Worm (Caenorhabditis elegans) whole organism, late embryonic: ENCODE data around the gene Y37A1A.4.

Source experiments
- C38D4.7 ChIP-seq: fragments of 200-800 bp; sonication (Bioruptor generic); optimal IDR thresholded peaks from 2 replicates; lab custom pipeline; 2018; ENCODE audit warnings: mild to moderate bottlenecking, missing genetic modification characterization, moderate library complexity, missing compliant biosample characterization
- K09A11.1 ChIP-seq: sonication (generic microtip); optimal IDR thresholded peaks from 2 replicates; lab custom pipeline; 2017; ENCODE audit warnings: antibody characterized with exemption, mild to moderate bottlenecking, missing genetic modification characterization, missing compliant biosample characterization; ENCODE audit not compliant: insufficient read depth
- ahr-1 ChIP-seq: sonication (generic microtip); optimal IDR thresholded peaks from 2 replicates; lab custom pipeline; 2016; ENCODE audit warnings: missing genetic modification characterization, missing compliant biosample characterization
- ama-1 ChIP-seq: fragments of 150-350 bp; optimal IDR thresholded peaks from 2 replicates; lab custom pipeline; 2014
- ceh-14 ChIP-seq: sonication (generic microtip); optimal IDR thresholded peaks from 2 replicates; lab custom pipeline; 2016; ENCODE audit warnings: missing genotype, missing genetic modification characterization, missing compliant biosample characterization
- ceh-18 ChIP-seq: sonication (generic microtip); optimal IDR thresholded peaks from 2 replicates; lab custom pipeline; 2016; ENCODE audit warnings: missing genetic modification characterization, missing compliant biosample characterization
- ceh-19 ChIP-seq: fragments of 200-800 bp; sonication (Bioruptor generic); optimal IDR thresholded peaks from 2 replicates; lab custom pipeline; 2018; ENCODE audit warnings: mild to moderate bottlenecking, missing genetic modification characterization, missing compliant biosample characterization
- ceh-2 ChIP-seq: sonication (generic microtip); optimal IDR thresholded peaks from 2 replicates; lab custom pipeline; 2016; ENCODE audit warnings: missing genotype, missing genetic modification characterization, missing compliant biosample characterization
- ceh-30 ChIP-seq: fragments of 150-350 bp; optimal IDR thresholded peaks from 2 replicates; lab custom pipeline; 2014; ENCODE audit warnings: missing biosample characterization, missing genetic modification characterization
- ceh-34 ChIP-seq: sonication (generic microtip); optimal IDR thresholded peaks from 2 replicates; lab custom pipeline; 2016; ENCODE audit warnings: mild to moderate bottlenecking, missing genetic modification characterization, missing compliant biosample characterization
- ceh-45 ChIP-seq: fragments of 200-800 bp; sonication (Bioruptor generic); IDR thresholded peaks from 2 replicates; pipeline ENCODE4 v1.3.6; 2022; ENCODE audit warnings: missing genetic modification reagents, missing genetic modification characterization, missing compliant biosample characterization
- ceh-48 ChIP-seq: sonication (generic microtip); optimal IDR thresholded peaks from 2 replicates; lab custom pipeline; 2016; ENCODE audit warnings: missing genetic modification characterization, inconsistent platforms, missing compliant biosample characterization
- ceh-6 ChIP-seq: fragments of 200-800 bp; sonication (Bioruptor generic); optimal IDR thresholded peaks from 2 replicates; lab custom pipeline; 2018; ENCODE audit warnings: mild to moderate bottlenecking, missing genetic modification characterization, missing compliant biosample characterization
- ceh-9 ChIP-seq: sonication (generic microtip); optimal IDR thresholded peaks from 2 replicates; lab custom pipeline; 2016; ENCODE audit warnings: mild to moderate bottlenecking, missing genetic modification characterization, inconsistent platforms, missing compliant biosample characterization
- dve-1 ChIP-seq: sonication (generic microtip); optimal IDR thresholded peaks from 2 replicates; lab custom pipeline; 2017; ENCODE audit warnings: antibody characterized with exemption, mild to moderate bottlenecking, missing genetic modification characterization, missing compliant biosample characterization
- elt-2 ChIP-seq: sonication (generic microtip); optimal IDR thresholded peaks from 2 replicates; lab custom pipeline; 2016; ENCODE audit warnings: missing genetic modification reagents, missing genetic modification characterization, missing compliant biosample characterization
- elt-4 ChIP-seq: sonication (generic microtip); optimal IDR thresholded peaks from 2 replicates; lab custom pipeline; 2016; ENCODE audit warnings: missing genetic modification characterization, missing compliant biosample characterization
- ets-4 ChIP-seq: sonication (generic microtip); optimal IDR thresholded peaks from 2 replicates; lab custom pipeline; 2016; ENCODE audit warnings: missing genetic modification characterization, missing compliant biosample characterization
- eyg-1 ChIP-seq: sonication (generic microtip); optimal IDR thresholded peaks from 2 replicates; lab custom pipeline; 2016; ENCODE audit warnings: missing genotype, missing genetic modification characterization, missing compliant biosample characterization
- lim-6 ChIP-seq: sonication (generic microtip); optimal IDR thresholded peaks from 2 replicates; lab custom pipeline; 2016; ENCODE audit warnings: missing genetic modification characterization, missing compliant biosample characterization
- lin-11 ChIP-seq: fragments of 200-800 bp; sonication (Bioruptor generic); optimal IDR thresholded peaks from 2 replicates; lab custom pipeline; 2018; ENCODE audit warnings: mild to moderate bottlenecking, missing genetic modification characterization, missing compliant biosample characterization
- odd-2 ChIP-seq: sonication (generic microtip); optimal IDR thresholded peaks from 2 replicates; lab custom pipeline; 2017; ENCODE audit warnings: antibody characterized with exemption, mild to moderate bottlenecking, missing genetic modification characterization, missing compliant biosample characterization
- pag-3 ChIP-seq: sonication (generic microtip); optimal IDR thresholded peaks from 2 replicates; lab custom pipeline; 2016; ENCODE audit warnings: missing compliant biosample characterization, missing genetic modification characterization, borderline replicate concordance
- pat-9 ChIP-seq: fragments of 200-800 bp; sonication (Bioruptor generic); optimal IDR thresholded peaks from 2 replicates; lab custom pipeline; 2018; ENCODE audit warnings: mild to moderate bottlenecking, missing genetic modification characterization, moderate library complexity, missing compliant biosample characterization
- pha-2 ChIP-seq: sonication (generic microtip); optimal IDR thresholded peaks from 2 replicates; lab custom pipeline; 2017; ENCODE audit warnings: mild to moderate bottlenecking, missing genetic modification characterization, missing compliant biosample characterization
- pqm-1 ChIP-seq: sonication (generic microtip); optimal IDR thresholded peaks from 2 replicates; lab custom pipeline; 2016; ENCODE audit warnings: missing genetic modification characterization, missing compliant biosample characterization
- pros-1 ChIP-seq: fragments of 150-350 bp; optimal IDR thresholded peaks from 2 replicates; lab custom pipeline; 2014; ENCODE audit warnings: missing biosample characterization, missing genetic modification reagents, missing genetic modification characterization
- sdc-2 ChIP-seq: sonication (generic microtip); optimal IDR thresholded peaks from 2 replicates; lab custom pipeline; 2016; ENCODE audit warnings: missing genotype, missing genetic modification characterization, missing compliant biosample characterization
- tbx-2 ChIP-seq: sonication (generic microtip); optimal IDR thresholded peaks from 2 replicates; lab custom pipeline; 2016; ENCODE audit warnings: missing genetic modification characterization, missing compliant biosample characterization
- tbx-7 ChIP-seq: sonication (generic microtip); optimal IDR thresholded peaks from 2 replicates; lab custom pipeline; 2016; ENCODE audit warnings: missing genotype, missing genetic modification characterization, missing compliant biosample characterization
- unc-42 ChIP-seq: sonication (generic microtip); optimal IDR thresholded peaks from 2 replicates; lab custom pipeline; 2016; ENCODE audit warnings: missing genotype, missing genetic modification characterization, missing compliant biosample characterization
- unc-55 ChIP-seq: sonication (generic microtip); optimal IDR thresholded peaks from 2 replicates; lab custom pipeline; 2017; ENCODE audit warnings: missing biosample characterization, missing genetic modification reagents, missing genetic modification characterization
- unc-86 ChIP-seq: sonication (generic microtip); optimal IDR thresholded peaks from 2 replicates; lab custom pipeline; 2016; ENCODE audit warnings: missing genetic modification characterization, missing compliant biosample characterization
- ztf-16 ChIP-seq: sonication (generic microtip); optimal IDR thresholded peaks from 2 replicates; lab custom pipeline; 2017; ENCODE audit warnings: missing genetic modification characterization, missing compliant biosample characterization

Gene Y37A1A.4

DNA sequence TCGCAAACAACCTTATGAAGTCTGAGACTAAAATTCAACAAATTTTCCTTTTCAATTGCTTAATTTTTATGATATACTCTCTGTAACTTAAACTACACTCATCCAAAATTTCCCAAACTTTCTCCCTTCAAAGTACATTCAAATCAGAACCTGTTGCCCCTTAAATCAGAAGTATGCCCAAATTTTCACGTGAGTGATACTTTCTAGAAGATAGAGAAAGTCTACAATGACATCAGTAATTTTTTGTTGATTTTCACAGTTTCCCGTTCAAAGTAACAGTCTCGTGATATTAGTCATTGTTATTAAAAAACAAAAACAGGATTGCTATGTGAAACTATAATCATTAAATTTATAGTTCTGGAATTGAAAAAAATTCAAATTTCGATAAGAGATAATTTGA lies 23.3 kb upstream of the Y37A1A.4 start:
- TF ChIP-seq unc-55 (GFP tag; lab: Kevin White, UChicago) (no peak), pros-1 (tag; lab: Kevin White, UChicago) (no peak), K09A11.1 (no peak), eyg-1 (tag; lab: Kevin White, UChicago) (no peak), ahr-1 (tag; lab: Kevin White, UChicago) (no peak), ceh-19 (GFP tag; lab: Kevin White, UChicago) (no peak), ceh-6 (GFP tag; lab: Kevin White, UChicago) (no peak), ceh-34 (no peak), lim-6 (tag; lab: Kevin White, UChicago) (no peak), ets-4 (tag; lab: Kevin White, UChicago) (no peak), ceh-14 (tag; lab: Kevin White, UChicago) (no peak), ceh-30 (no peak), ama-1 (no peak), unc-86 (no peak), pag-3 (no peak)

DNA sequence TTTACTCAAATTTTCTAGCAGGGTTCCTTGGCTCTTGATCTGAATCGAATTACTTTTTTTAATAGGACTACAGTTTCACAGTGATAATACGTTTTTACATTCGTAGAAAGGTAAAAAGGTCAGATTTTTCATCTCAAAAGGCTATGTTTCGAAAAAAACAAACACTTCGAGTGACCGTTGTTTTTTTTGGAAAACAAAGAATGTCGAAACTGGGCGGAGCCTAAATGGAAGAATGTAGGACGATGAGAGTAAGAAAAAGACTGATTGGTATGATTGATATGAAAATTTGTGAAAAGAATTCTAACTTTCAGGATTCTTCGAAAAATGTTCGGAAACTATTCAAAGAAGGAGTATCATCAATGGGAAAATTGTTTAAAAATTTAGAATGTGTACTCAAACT lies 21.3 kb upstream of the Y37A1A.4 start, which contains the start of gene Y37A1A.2:
Y37A1A.2 (minus strand) TSS at position 101 of the 400 bp plus-strand sequence.
- no peak for TF ChIP-seq ceh-14 (tag; lab: Kevin White, UChicago)
- no peak for TF ChIP-seq ceh-19 (GFP tag; lab: Kevin White, UChicago)
- TF ChIP-seq ets-4 (tag; lab: Kevin White, UChicago), result no peak

ce11 chrIV:13919207-13919759 lies 14.9 kb upstream of the Y37A1A.4 start:
- TF ChIP-seq pag-3 (no peak), elt-2 (tag; lab: Kevin White, UChicago) (peak; percentile 100), pqm-1 (tag; lab: Kevin White, UChicago) (peak; percentile 95)
- TF ChIP-seq, all 69 proteins: peak for 2

- TF ChIP-seq pha-2 (tag; lab: Kevin White, UChicago) (no peak), lin-11 (tag; lab: Kevin White, UChicago) (no peak), ceh-9 (tag; lab: Kevin White, UChicago) (no peak), unc-42 (no peak), ceh-34 (no peak), sdc-2 (tag; lab: Kevin White, UChicago) (no peak), pat-9 (no peak), ztf-16 (tag; lab: Kevin White, UChicago) (no peak), ceh-48 (tag; lab: Kevin White, UChicago) (no peak), pag-3 (no peak), ceh-18 (tag; lab: Kevin White, UChicago) (no peak), dve-1 (tag; lab: Kevin White, UChicago) (no peak), C38D4.7 (GFP tag; lab: Kevin White, UChicago) (no peak), odd-2 (tag; lab: Kevin White, UChicago) (no peak), ceh-45 (GFP tag; lab: Robert Waterston, UW) (no peak), elt-4 (no peak)
Observed at ce11 chrIV:13927641-13928040, 6.5 kb upstream of the Y37A1A.4 start.

DNA sequence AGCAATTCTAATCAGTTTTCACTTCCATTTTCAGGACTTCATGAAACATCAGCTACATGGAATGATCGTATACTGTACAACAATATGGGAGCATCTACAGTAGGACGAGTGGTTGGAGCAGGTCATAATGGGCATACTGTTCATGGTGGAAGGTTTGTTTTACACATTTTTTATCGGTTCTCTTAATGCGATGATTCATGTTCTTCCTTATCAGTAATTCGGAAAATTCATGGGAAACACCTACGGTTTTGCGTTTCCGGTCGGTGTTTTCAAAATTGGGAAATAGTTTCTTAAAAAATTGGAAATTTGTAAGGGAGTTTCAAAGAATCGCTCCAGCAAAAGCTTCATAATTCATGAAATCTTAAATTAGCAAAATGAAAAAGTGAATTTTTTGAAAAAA lies 6.7 kb downstream of the Y37A1A.4 start:
- TF ChIP-seq ceh-2 (no peak), ets-4 (tag; lab: Kevin White, UChicago) (no peak), tbx-7 (no peak), ceh-34 (no peak), K09A11.1 (no peak), tbx-2 (tag; lab: Kevin White, UChicago) (no peak), dve-1 (tag; lab: Kevin White, UChicago) (no peak), pros-1 (tag; lab: Kevin White, UChicago) (no peak), ztf-16 (tag; lab: Kevin White, UChicago) (no peak)
